Fruit fly (Drosophila melanogaster) whole organism, embryonic: ENCODE measurements around the gene cher.

ENCODE experiments used
- Adf1 ChIP-seq: fragments of 200-800 bp; sonication (Bioruptor generic); IDR thresholded peaks from 2 replicates; pipeline ENCODE4 v1.3.6; 2022; ENCODE audit warnings: missing biosample characterization, missing genetic modification characterization
- Antp ChIP-seq: fragments of 200-800 bp; sonication (Bioruptor generic); optimal IDR thresholded peaks from 3 replicates; lab custom pipeline; 2016; ENCODE audit warnings: missing biosample characterization, missing genetic modification characterization
- BtbVII ChIP-seq: fragments of 200-800 bp; sonication (Bioruptor generic); optimal IDR thresholded peaks from 3 replicates; lab custom pipeline; 2017; ENCODE audit warnings: missing biosample characterization, mild to moderate bottlenecking, missing genetic modification characterization
- CG10209 ChIP-seq: fragments of 200-800 bp; sonication (Bioruptor generic); optimal IDR thresholded peaks from 3 replicates; lab custom pipeline; 2017; ENCODE audit warnings: missing biosample characterization, mild to moderate bottlenecking, missing genetic modification characterization, missing genetic modification reagents
- CG10462 ChIP-seq: fragments of 200-800 bp; sonication (Bioruptor generic); optimal IDR thresholded peaks from 2 replicates; lab custom pipeline; 2016; ENCODE audit warnings: missing biosample characterization, missing genetic modification characterization
- CG10654 ChIP-seq: fragments of 200-800 bp; sonication (Bioruptor generic); optimal IDR thresholded peaks from 2 replicates; lab custom pipeline; 2016; ENCODE audit warnings: missing biosample characterization, missing genetic modification characterization
- CG10959 ChIP-seq: fragments of 200-800 bp; sonication (Bioruptor generic); IDR thresholded peaks from 2 replicates; pipeline ENCODE4 v1.3.6; 2022; ENCODE audit warnings: missing biosample characterization, missing genetic modification characterization
- CG11093 ChIP-seq: fragments of 200-800 bp; sonication (Bioruptor generic); IDR thresholded peaks from 3 replicates; pipeline ENCODE4 v1.3.6; 2022; ENCODE audit warnings: missing biosample characterization, missing genetic modification characterization
- CG11456 ChIP-seq: fragments of 200-800 bp; sonication (Bioruptor generic); IDR thresholded peaks from 3 replicates; pipeline ENCODE4 v1.3.6; 2022; ENCODE audit warnings: missing biosample characterization, missing genetic modification characterization
- CG12391 ChIP-seq: fragments of 200-800 bp; sonication (Bioruptor generic); optimal IDR thresholded peaks from 3 replicates; lab custom pipeline; 2018; ENCODE audit warnings: missing biosample characterization, mild to moderate bottlenecking, missing genetic modification characterization, moderate library complexity
- CG1529 ChIP-seq: fragments of 200-800 bp; sonication (Bioruptor generic); optimal IDR thresholded peaks from 3 replicates; lab custom pipeline; 2018; ENCODE audit warnings: missing biosample characterization, missing genetic modification characterization
- CG1647 ChIP-seq: fragments of 200-800 bp; sonication (Bioruptor generic); optimal IDR thresholded peaks from 3 replicates; lab custom pipeline; 2016; ENCODE audit warnings: missing biosample characterization, missing genetic modification characterization
- CG18619 ChIP-seq: fragments of 200-800 bp; sonication (Bioruptor generic); optimal IDR thresholded peaks from 3 replicates; lab custom pipeline; 2017; ENCODE audit warnings: missing biosample characterization, mild to moderate bottlenecking, missing genetic modification characterization
- CG30020 ChIP-seq: fragments of 200-800 bp; optimal IDR thresholded peaks from 2 replicates; lab custom pipeline; 2019; ENCODE audit warnings: missing biosample characterization, mild to moderate bottlenecking, missing genetic modification characterization, moderate library complexity
- CG3281 ChIP-seq: fragments of 200-800 bp; sonication (Bioruptor generic); optimal IDR thresholded peaks from 3 replicates; lab custom pipeline; 2017; ENCODE audit warnings: missing biosample characterization, mild to moderate bottlenecking, missing genetic modification characterization
- CG3847 ChIP-seq: fragments of 200-800 bp; sonication (Bioruptor generic); IDR thresholded peaks from 2 replicates; pipeline ENCODE4 v1.3.6; 2022; ENCODE audit warnings: missing biosample characterization, missing genetic modification characterization
- CG4360 ChIP-seq: fragments of 200-800 bp; sonication (Bioruptor generic); IDR thresholded peaks from 2 replicates; pipeline ENCODE4 v1.3.6; 2022; ENCODE audit warnings: missing biosample characterization, missing genetic modification characterization
- CG6272 ChIP-seq: fragments of 200-800 bp; sonication (Bioruptor generic); IDR thresholded peaks from 2 replicates; pipeline ENCODE4 v1.3.6; 2022; ENCODE audit warnings: missing biosample characterization, missing genetic modification characterization
- CG6765 ChIP-seq: fragments of 200-800 bp; sonication (Bioruptor generic); optimal IDR thresholded peaks from 3 replicates; lab custom pipeline; 2017; ENCODE audit warnings: missing biosample characterization, mild to moderate bottlenecking, missing genetic modification characterization
- CG8281 ChIP-seq: fragments of 200-800 bp; sonication (Bioruptor generic); optimal IDR thresholded peaks from 2 replicates; lab custom pipeline; 2018; ENCODE audit warnings: missing biosample characterization, mild to moderate bottlenecking, missing genetic modification characterization, moderate library complexity
- CG8290 ChIP-seq, 3 experiments: fragments of 200-800 bp; sonication (Bioruptor generic); optimal IDR thresholded peaks; 2 replicates each; lab custom pipeline; 2016 to 2019; ENCODE audit warnings: missing biosample characterization in 3 of 3, missing genetic modification characterization in 3 of 3, mild to moderate bottlenecking in 2 of 3, moderate library complexity in 1 of 3
- CG8765 ChIP-seq: fragments of 200-800 bp; sonication (Bioruptor generic); IDR thresholded peaks from 2 replicates; pipeline ENCODE4 v1.3.6; 2022; ENCODE audit warnings: missing biosample characterization, missing genetic modification characterization
- Dip2 ChIP-seq: fragments of 200-800 bp; sonication (Bioruptor generic); IDR thresholded peaks from 2 replicates; pipeline ENCODE4 v1.3.6; 2022; ENCODE audit warnings: missing biosample characterization, missing genetic modification characterization
- Fer2 ChIP-seq: fragments of 200-800 bp; sonication (Bioruptor generic); optimal IDR thresholded peaks from 2 replicates; lab custom pipeline; 2018; ENCODE audit warnings: missing biosample characterization, mild to moderate bottlenecking, missing genetic modification characterization, moderate library complexity
- GATAe ChIP-seq: fragments of 200-800 bp; sonication (Bioruptor generic); conservative IDR thresholded peaks from 2 replicates; pipeline ENCODE4 v1.3.6; 2022; ENCODE audit warnings: missing biosample characterization, missing genetic modification characterization
- HLHmδ ChIP-seq: fragments of 200-800 bp; sonication (Bioruptor generic); optimal IDR thresholded peaks from 2 replicates; lab custom pipeline; 2018; ENCODE audit warnings: missing biosample characterization, mild to moderate bottlenecking, missing genetic modification characterization, moderate library complexity
- MBD-R2 ChIP-seq: fragments of 200-800 bp; sonication (Bioruptor generic); IDR thresholded peaks from 2 replicates; pipeline ENCODE4 v1.3.6; 2022; ENCODE audit warnings: missing biosample characterization, missing genetic modification characterization
- NC2β ChIP-seq: fragments of 200-800 bp; sonication (Bioruptor generic); optimal IDR thresholded peaks from 2 replicates; lab custom pipeline; 2016; ENCODE audit warnings: missing biosample characterization, missing genetic modification characterization
- NfI ChIP-seq: fragments of 200-800 bp; sonication (Bioruptor generic); optimal IDR thresholded peaks from 3 replicates; lab custom pipeline; 2018; ENCODE audit warnings: missing biosample characterization, mild to moderate bottlenecking, missing genetic modification characterization, moderate library complexity
- Oli ChIP-seq: fragments of 200-800 bp; sonication (Bioruptor generic); optimal IDR thresholded peaks from 2 replicates; lab custom pipeline; 2018; ENCODE audit warnings: missing biosample characterization, mild to moderate bottlenecking, missing genetic modification characterization, moderate library complexity
- Rfx ChIP-seq: fragments of 200-800 bp; sonication (Bioruptor generic); IDR thresholded peaks from 2 replicates; pipeline ENCODE4 v1.3.6; 2022; ENCODE audit warnings: missing biosample characterization, missing genetic modification characterization
- Sin3A ChIP-seq: fragments of >200 bp; optimal IDR thresholded peaks from 2 replicates; lab custom pipeline; 2018
- Sox100B ChIP-seq: fragments of 200-800 bp; sonication (Bioruptor generic); optimal IDR thresholded peaks from 3 replicates; lab custom pipeline; 2018; ENCODE audit warnings: missing biosample characterization, mild to moderate bottlenecking, missing genetic modification characterization
- ac ChIP-seq: fragments of 200-800 bp; sonication (Bioruptor generic); optimal IDR thresholded peaks from 3 replicates; lab custom pipeline; 2017; ENCODE audit warnings: missing biosample characterization, mild to moderate bottlenecking, missing genetic modification characterization
- ash1 ChIP-seq: fragments of 200-800 bp; sonication (Bioruptor generic); optimal IDR thresholded peaks from 2 replicates; lab custom pipeline; 2018; ENCODE audit warnings: missing biosample characterization, mild to moderate bottlenecking, missing genetic modification characterization
- caup ChIP-seq: fragments of 200-800 bp; sonication (Bioruptor generic); optimal IDR thresholded peaks from 3 replicates; lab custom pipeline; 2017; ENCODE audit warnings: missing biosample characterization, mild to moderate bottlenecking, missing genetic modification characterization, moderate library complexity; ENCODE audit not compliant: severe bottlenecking
- dan ChIP-seq: fragments of 200-800 bp; sonication (Bioruptor generic); IDR thresholded peaks from 2 replicates; pipeline ENCODE4 v1.3.6; 2022; ENCODE audit warnings: missing biosample characterization, missing genetic modification characterization
- ems ChIP-seq: fragments of 200-800 bp; sonication (Bioruptor generic); optimal IDR thresholded peaks from 3 replicates; lab custom pipeline; 2016; ENCODE audit warnings: missing biosample characterization, missing genetic modification characterization
- eve ChIP-seq, 2 experiments: fragments of >200 bp; optimal IDR thresholded peaks; 2 replicates each; lab custom pipeline; 2017; ENCODE audit warnings: missing biosample characterization in 2 of 2, missing genetic modification characterization in 2 of 2
- gsb ChIP-seq: fragments of 200-800 bp; sonication (Bioruptor generic); IDR thresholded peaks from 2 replicates; pipeline ENCODE4 v1.3.6; 2022; ENCODE audit warnings: missing biosample characterization, missing genetic modification characterization
- klu ChIP-seq: fragments of 200-800 bp; sonication (Bioruptor generic); IDR thresholded peaks from 2 replicates; pipeline ENCODE4 v1.3.6; 2022; ENCODE audit warnings: missing biosample characterization, missing genetic modification characterization
- lbe ChIP-seq: fragments of 200-800 bp; sonication (Bioruptor generic); optimal IDR thresholded peaks from 2 replicates; lab custom pipeline; 2016; ENCODE audit warnings: missing biosample characterization, mild to moderate bottlenecking, missing genetic modification characterization
- nom ChIP-seq: fragments of 200-800 bp; sonication (Bioruptor generic); optimal IDR thresholded peaks from 2 replicates; lab custom pipeline; 2017; ENCODE audit warnings: missing biosample characterization, missing genetic modification characterization, mild to moderate bottlenecking, moderate library complexity, missing genetic modification reagents
- pnt ChIP-seq: fragments of 200-800 bp; sonication (Bioruptor generic); optimal IDR thresholded peaks from 3 replicates; lab custom pipeline; 2016; ENCODE audit warnings: missing biosample characterization, missing genetic modification characterization
- pros ChIP-seq: fragments of 200-800 bp; sonication (Bioruptor generic); optimal IDR thresholded peaks from 3 replicates; lab custom pipeline; 2019; ENCODE audit warnings: missing biosample characterization, mild to moderate bottlenecking, missing genetic modification characterization, moderate library complexity
- rib ChIP-seq: fragments of 200-800 bp; sonication (Bioruptor generic); IDR thresholded peaks from 2 replicates; pipeline ENCODE4 v1.3.6; 2022; ENCODE audit warnings: missing biosample characterization, missing genetic modification characterization
- row ChIP-seq: fragments of 200-800 bp; sonication (Bioruptor generic); IDR thresholded peaks from 3 replicates; pipeline ENCODE4 v1.3.6; 2022; ENCODE audit warnings: missing biosample characterization, missing genetic modification characterization
- shn ChIP-seq: fragments of 200-800 bp; sonication (Bioruptor generic); optimal IDR thresholded peaks from 3 replicates; lab custom pipeline; 2016; ENCODE audit warnings: missing biosample characterization, missing genetic modification characterization
- sisA ChIP-seq: fragments of 200-800 bp; sonication (Bioruptor generic); IDR thresholded peaks from 2 replicates; pipeline ENCODE4 v1.3.6; 2022; ENCODE audit warnings: missing biosample characterization, missing genetic modification characterization
- sug ChIP-seq: fragments of 200-800 bp; optimal IDR thresholded peaks from 2 replicates; lab custom pipeline; 2019; ENCODE audit warnings: missing biosample characterization, mild to moderate bottlenecking, missing genetic modification characterization, moderate library complexity
- tll ChIP-seq, 2 experiments: fragments of 200-800 bp in 1 of 2; fragments of >200 bp in 1 of 2; sonication (Bioruptor generic) in 1 of 2; optimal IDR thresholded peaks; 2 replicates each; lab custom pipeline; 2017 to 2019; ENCODE audit warnings: missing biosample characterization in 2 of 2, missing genetic modification characterization in 2 of 2, mild to moderate bottlenecking in 1 of 2, moderate library complexity in 1 of 2
- wdn ChIP-seq: fragments of 200-800 bp; sonication (Bioruptor generic); IDR thresholded peaks from 2 replicates; pipeline ENCODE4 v1.3.6; 2022; ENCODE audit warnings: missing biosample characterization, missing genetic modification characterization

The cher gene

dm6 chr3R:17077968-17078417 is 47.2 kb downstream of the cher start (continued):
- TF ChIP-seq wdn (GFP tag; lab: Robert Waterston, UW): no peak
- no peak for TF ChIP-seq Dip2
- no peak for TF ChIP-seq CG1647 (GFP tag; lab: Kevin White, UChicago)
- peak; percentile 42 for TF ChIP-seq nom
- no peak for TF ChIP-seq dan (GFP tag; lab: Robert Waterston, UW)
- no peak for TF ChIP-seq CG8765 (GFP tag; lab: Robert Waterston, UW)
- no peak for TF ChIP-seq CG3847
- no peak for TF ChIP-seq CG30020 (tag; lab: Kevin White, UChicago)
- TF ChIP-seq caup (GFP tag; lab: Kevin White, UChicago): peak; percentile 15
- no peak for TF ChIP-seq CG11093 (GFP tag; lab: Robert Waterston, UW)
- peak; percentile 19; the same call in 1 of the 2 replicates for TF ChIP-seq Rfx (GFP tag; lab: Robert Waterston, UW)
- no peak for TF ChIP-seq pnt (GFP tag; lab: Kevin White, UChicago)
- no peak for TF ChIP-seq CG8281
- TF ChIP-seq CG10209 (GFP tag; lab: Kevin White, UChicago): no peak
- peak; percentile 61; the same call in 1 of the 2 replicates for TF ChIP-seq Adf1
- TF ChIP-seq HLHmδ (GFP tag; lab: Kevin White, UChicago): peak; percentile 51
- TF ChIP-seq CG12391 (tag; lab: Kevin White, UChicago): no peak
- peak; percentile 17 for TF ChIP-seq CG3281 (GFP tag; lab: Kevin White, UChicago)
- no peak for TF ChIP-seq NfI (GFP tag; lab: Kevin White, UChicago)
- no peak for TF ChIP-seq shn (GFP tag; lab: Kevin White, UChicago)
- no peak for TF ChIP-seq eve (GFP tag; optimal IDR thresholded peaks at IDR 0.05; lab: Kevin White, UChicago)
- no peak for TF ChIP-seq CG10462
- TF ChIP-seq NC2β (GFP tag; lab: Kevin White, UChicago): no peak
- TF ChIP-seq klu (GFP tag; lab: Robert Waterston, UW): no peak
- TF ChIP-seq CG10654 (GFP tag; lab: Kevin White, UChicago): no peak
- no peak; the same call in 1 of the 2 replicates for TF ChIP-seq MBD-R2
- TF ChIP-seq ash1: no peak
- no peak for TF ChIP-seq tll (GFP tag; optimal IDR thresholded peaks at IDR 0.05; lab: Kevin White, UChicago)
- TF ChIP-seq CG18619: no peak
- no peak for TF ChIP-seq Oli
- no peak for TF ChIP-seq CG1529 (GFP tag; lab: Kevin White, UChicago)
- TF ChIP-seq BtbVII (GFP tag; lab: Kevin White, UChicago): peak; percentile 19
- no peak for TF ChIP-seq Sin3A (lab: Kevin White, UChicago)
- TF ChIP-seq CG8290 (GFP tag; optimal IDR thresholded peaks at IDR 0.05; lab: Kevin White, UChicago): no peak
- TF ChIP-seq CG8290 (tag; optimal IDR thresholded peaks at IDR 0.05; lab: Kevin White, UChicago): peak in 1 of 2 experiments; percentile 37
- TF ChIP-seq rib (GFP tag; lab: Robert Waterston, UW): peak; percentile 71
- no peak for TF ChIP-seq CG6272 (GFP tag; lab: Robert Waterston, UW)
- TF ChIP-seq Antp (GFP tag; lab: Kevin White, UChicago): no peak
- no peak for TF ChIP-seq Fer2 (tag; lab: Kevin White, UChicago)
- 0 out of 3 replicates have a peak, but pooled peaks have one; percentile 49 for TF ChIP-seq CG11456 (GFP tag; lab: Robert Waterston, UW)
- TF ChIP-seq ac: no peak
- peak; percentile 95 for TF ChIP-seq GATAe (GFP tag; lab: Robert Waterston, UW)
- no peak for TF ChIP-seq sisA (GFP tag; lab: Robert Waterston, UW)
- no peak for TF ChIP-seq lbe
- no peak for TF ChIP-seq ems (GFP tag; lab: Kevin White, UChicago)
- TF ChIP-seq sug (tag; lab: Kevin White, UChicago): peak; percentile 90
- TF ChIP-seq CG4360 (GFP tag; lab: Robert Waterston, UW): no peak
- TF ChIP-seq pros: peak; percentile 20
- no peak for TF ChIP-seq CG6765 (GFP tag; lab: Kevin White, UChicago)
- TF ChIP-seq row (GFP tag; lab: Robert Waterston, UW): no peak; the same call in 2 of the 3 replicates
- TF ChIP-seq gsb (GFP tag; lab: Robert Waterston, UW): no peak
- no peak for TF ChIP-seq CG10959 (GFP tag; lab: Robert Waterston, UW)
- no peak for TF ChIP-seq Sox100B (GFP tag; lab: Kevin White, UChicago)
